Worm (Caenorhabditis elegans) whole organism, L3 larva: Measurements from ENCODE around the gene Y49F6B.13.
"Not testable (repeated sequence)": the region's sequence is repeated elsewhere in the genome, so short reads cannot be mapped to it uniquely, and the experiment has no call there.

Experiments
- R02D3.7 ChIP-seq: fragments of 150-350 bp; optimal IDR thresholded peaks from 2 replicates; lab custom pipeline; 2014; ENCODE audit warnings: missing biosample characterization, missing genetic modification characterization
- ZK546.5 ChIP-seq: sonication (generic microtip); optimal IDR thresholded peaks from 2 replicates; lab custom pipeline; 2017; ENCODE audit warnings: missing biosample characterization, missing genetic modification characterization
- aly-2 ChIP-seq: fragments of 150-350 bp; optimal IDR thresholded peaks from 2 replicates; lab custom pipeline; 2014; ENCODE audit warnings: missing biosample characterization, missing genetic modification characterization
- ama-1 ChIP-seq: fragments of 150-350 bp; optimal IDR thresholded peaks from 2 replicates; lab custom pipeline; 2018
- ceh-82 ChIP-seq: fragments of 150-350 bp; optimal IDR thresholded peaks from 2 replicates; lab custom pipeline; 2014; ENCODE audit warnings: missing biosample characterization, missing genetic modification characterization
- ceh-9 ChIP-seq: sonication (generic microtip); optimal IDR thresholded peaks from 2 replicates; lab custom pipeline; 2018; ENCODE audit warnings: missing biosample characterization, missing genetic modification characterization
- daf-12 ChIP-seq: fragments of 150-350 bp; optimal IDR thresholded peaks from 2 replicates; lab custom pipeline; 2014; ENCODE audit warnings: missing biosample characterization, missing genetic modification reagents, missing genetic modification characterization
- egl-27 ChIP-seq: sonication (generic microtip); optimal IDR thresholded peaks from 4 replicates; lab custom pipeline; 2017; ENCODE audit warnings: missing biosample characterization, missing genetic modification reagents, missing genetic modification characterization
- elt-1 ChIP-seq: fragments of 150-350 bp; optimal IDR thresholded peaks from 2 replicates; lab custom pipeline; 2014; ENCODE audit warnings: missing biosample characterization, missing genetic modification characterization
- elt-2 ChIP-seq: sonication (generic microtip); optimal IDR thresholded peaks from 2 replicates; lab custom pipeline; 2016; ENCODE audit warnings: missing genetic modification reagents, mild to moderate bottlenecking, missing genetic modification characterization, missing compliant biosample characterization
- eor-1 ChIP-seq, 2 experiments: fragments of 150-350 bp; optimal IDR thresholded peaks; 2 replicates each; lab custom pipeline; 2014 to 2018; ENCODE audit warnings: missing biosample characterization in 2 of 2, missing genetic modification characterization in 2 of 2
- fkh-10 ChIP-seq: sonication (generic microtip); optimal IDR thresholded peaks from 2 replicates; lab custom pipeline; 2017; ENCODE audit warnings: missing biosample characterization, missing genetic modification reagents, missing genetic modification characterization
- fkh-2 ChIP-seq: fragments of 150-350 bp; optimal IDR thresholded peaks from 2 replicates; lab custom pipeline; 2014; ENCODE audit warnings: missing biosample characterization, missing genetic modification reagents, missing genetic modification characterization
- jun-1 ChIP-seq: fragments of 150-350 bp; optimal IDR thresholded peaks from 2 replicates; lab custom pipeline; 2014; ENCODE audit warnings: missing biosample characterization, missing genetic modification reagents, missing genetic modification characterization
- lin-15B ChIP-seq: fragments of 150-350 bp; optimal IDR thresholded peaks from 2 replicates; lab custom pipeline; 2014; ENCODE audit warnings: missing biosample characterization, missing genetic modification characterization
- lin-39 ChIP-seq: fragments of 150-350 bp; optimal IDR thresholded peaks from 2 replicates; lab custom pipeline; 2018; ENCODE audit warnings: missing biosample characterization, missing genetic modification reagents, missing genetic modification characterization
- lsy-12 ChIP-seq: sonication (generic microtip); optimal IDR thresholded peaks from 2 replicates; lab custom pipeline; 2016; ENCODE audit warnings: mild to moderate bottlenecking, missing genetic modification characterization, missing compliant biosample characterization
- mdl-1 ChIP-seq: fragments of 150-350 bp; optimal IDR thresholded peaks from 2 replicates; lab custom pipeline; 2014; ENCODE audit warnings: missing biosample characterization, missing genetic modification characterization
- mml-1 ChIP-seq: fragments of 150-350 bp; sonication (generic microtip); optimal IDR thresholded peaks from 3 replicates; lab custom pipeline; 2014; ENCODE audit warnings: missing biosample characterization, missing genetic modification characterization
- nfya-1 ChIP-seq: sonication (generic microtip); optimal IDR thresholded peaks from 2 replicates; lab custom pipeline; 2017; ENCODE audit warnings: missing genetic modification characterization, mild to moderate bottlenecking, missing compliant biosample characterization, antibody characterized with exemption, moderate library complexity; ENCODE audit not compliant: insufficient read depth
- nhr-12 ChIP-seq: fragments of 150-350 bp; optimal IDR thresholded peaks from 2 replicates; lab custom pipeline; 2014; ENCODE audit warnings: missing biosample characterization, missing genetic modification characterization
- nhr-23 ChIP-seq: fragments of 150-350 bp; optimal IDR thresholded peaks from 2 replicates; lab custom pipeline; 2014; ENCODE audit warnings: missing biosample characterization, missing genetic modification reagents, missing genetic modification characterization
- nhr-237 ChIP-seq: fragments of 150-350 bp; optimal IDR thresholded peaks from 2 replicates; lab custom pipeline; 2014; ENCODE audit warnings: missing biosample characterization, missing genetic modification characterization
- nhr-25 ChIP-seq: sonication (generic microtip); optimal IDR thresholded peaks from 2 replicates; lab custom pipeline; 2017; ENCODE audit warnings: missing biosample characterization, missing genetic modification characterization
- nhr-28 ChIP-seq: fragments of 150-350 bp; optimal IDR thresholded peaks from 2 replicates; lab custom pipeline; 2014; ENCODE audit warnings: missing biosample characterization, missing genetic modification characterization
- nhr-67 ChIP-seq: fragments of 150-350 bp; optimal IDR thresholded peaks from 2 replicates; lab custom pipeline; 2014; ENCODE audit warnings: missing biosample characterization, missing genetic modification characterization
- nhr-76 ChIP-seq: fragments of 150-350 bp; sonication (generic microtip); optimal IDR thresholded peaks from 5 replicates; lab custom pipeline; 2014; ENCODE audit warnings: missing biosample characterization, missing genetic modification characterization
- nhr-77 ChIP-seq: fragments of 150-350 bp; optimal IDR thresholded peaks from 2 replicates; lab custom pipeline; 2014; ENCODE audit warnings: missing biosample characterization, missing genetic modification characterization
- pha-4 ChIP-seq: fragments of 150-350 bp; optimal IDR thresholded peaks from 2 replicates; lab custom pipeline; 2014; ENCODE audit warnings: missing biosample characterization, missing genetic modification reagents, missing genetic modification characterization
- pqm-1 ChIP-seq: fragments of 150-350 bp; optimal IDR thresholded peaks from 2 replicates; lab custom pipeline; 2017; ENCODE audit warnings: missing biosample characterization, missing genetic modification characterization, inconsistent platforms
- sea-2 ChIP-seq: fragments of 150-350 bp; sonication (generic microtip); optimal IDR thresholded peaks from 4 replicates; lab custom pipeline; 2014; ENCODE audit warnings: missing biosample characterization, missing genetic modification reagents, missing genetic modification characterization
- skn-1 ChIP-seq: fragments of 150-350 bp; optimal IDR thresholded peaks from 2 replicates; lab custom pipeline; 2014; ENCODE audit warnings: missing biosample characterization, missing genetic modification characterization
- snpc-4 ChIP-seq: fragments of 150-350 bp; optimal IDR thresholded peaks from 2 replicates; lab custom pipeline; 2014; ENCODE audit warnings: missing biosample characterization, missing genetic modification characterization
- tbx-2 ChIP-seq: sonication (generic microtip); optimal IDR thresholded peaks from 2 replicates; lab custom pipeline; 2016; ENCODE audit warnings: mild to moderate bottlenecking, missing genetic modification characterization, missing compliant biosample characterization
- unc-39 ChIP-seq: sonication (generic microtip); optimal IDR thresholded peaks from 4 replicates; lab custom pipeline; 2017; ENCODE audit warnings: missing biosample characterization, missing genetic modification characterization
- unc-62 ChIP-seq: fragments of 150-350 bp; sonication (generic microtip); optimal IDR thresholded peaks from 4 replicates; lab custom pipeline; 2014; ENCODE audit warnings: missing biosample characterization, missing genetic modification reagents, missing genetic modification characterization

The Y49F6B.13 gene

ce11 chrII:3464580-3464979 is 6.9 kb downstream of the Y49F6B.13 start, which contains the start of gene C16C8.10:
Gene C16C8.10 (minus strand): TSS chrII:3464680.
- TF ChIP-seq fkh-10; jun-1 (tag; lab: Kevin White, UChicago); aly-2 (tag; lab: Kevin White, UChicago): not testable (repeated sequence)

- TF ChIP-seq ZK546.5 (no peak), nhr-77 (tag; lab: Kevin White, UChicago) (no peak), egl-27 (no peak), ama-1 (lab: Kevin White, UChicago) (no peak), skn-1 (tag; lab: Kevin White, UChicago) (no peak), ceh-9 (tag; lab: Kevin White, UChicago) (no peak), nfya-1 (no peak), jun-1 (tag; lab: Kevin White, UChicago) (no peak), nhr-25 (tag; lab: Kevin White, UChicago) (no peak), mdl-1 (tag; lab: Kevin White, UChicago) (no peak), eor-1 (tag; optimal IDR thresholded peaks at IDR 0.05; lab: Kevin White, UChicago) (no peak), snpc-4 (tag; lab: Kevin White, UChicago) (no peak), lsy-12 (tag; lab: Kevin White, UChicago) (no peak), mml-1 (tag; lab: Kevin White, UChicago) (no peak), fkh-2 (tag; lab: Kevin White, UChicago) (no peak), daf-12 (tag; lab: Kevin White, UChicago) (no peak), elt-2 (no peak)
Measured at ce11 chrII:3463097-3463496, 8.4 kb downstream of the Y49F6B.13 start, which contains the start of gene C16C8.9. Gene C16C8.9 (minus strand): TSS chrII:3463197.

ce11 chrII:3461586-3461985 is 9.9 kb downstream of the Y49F6B.13 start, which contains the start of gene C16C8.8:
Gene C16C8.8 (minus strand): TSS chrII:3461686.
- no peak for TF ChIP-seq unc-39
- no peak for TF ChIP-seq lsy-12 (tag; lab: Kevin White, UChicago)
- no peak for TF ChIP-seq ceh-82 (tag; lab: Kevin White, UChicago)
- TF ChIP-seq nhr-12 (tag; lab: Kevin White, UChicago), result no peak
- TF ChIP-seq sea-2 (GFP tag; lab: Kevin White, UChicago), result no peak
- TF ChIP-seq tbx-2 (tag; lab: Kevin White, UChicago), result no peak

- no peak for TF ChIP-seq nhr-12 (tag; lab: Kevin White, UChicago)
- no peak for TF ChIP-seq nhr-67 (tag; lab: Kevin White, UChicago)
- no peak for TF ChIP-seq pha-4 (tag; lab: Kevin White, UChicago)
- no peak for TF ChIP-seq R02D3.7
- TF ChIP-seq elt-1 (tag; lab: Kevin White, UChicago), result no peak
- no peak for TF ChIP-seq fkh-10
- no peak for TF ChIP-seq unc-62 (GFP tag; lab: Kevin White, UChicago)
- no peak for TF ChIP-seq nhr-76 (tag; lab: Kevin White, UChicago)
- no peak for TF ChIP-seq snpc-4 (tag; lab: Kevin White, UChicago)
Measured at ce11 chrII:3460048-3460447, 11.5 kb downstream of the Y49F6B.13 start, which contains the start of gene C16C8.7. Gene C16C8.7 (minus strand): TSS chrII:3460148.

ce11 chrII:3459199-3459598 is 12.3 kb downstream of the Y49F6B.13 start:
- TF ChIP-seq nhr-23 (tag; lab: Kevin White, UChicago) (no peak), nhr-28 (tag; lab: Kevin White, UChicago) (no peak), tbx-2 (tag; lab: Kevin White, UChicago) (no peak), fkh-10 (no peak)

ce11 chrII:3458209-3458608 is 13.3 kb downstream of the Y49F6B.13 start, which contains the start of the genes C16C8.26 and C16C8.19:
Gene C16C8.26 (minus strand): TSS chrII:3458309.
Gene C16C8.19 (plus strand): TSS chrII:3458487.
- TF ChIP-seq fkh-10 (no peak), elt-2 (no peak), daf-12 (tag; lab: Kevin White, UChicago) (no peak), pha-4 (tag; lab: Kevin White, UChicago) (no peak), aly-2 (tag; lab: Kevin White, UChicago) (no peak), lin-39 (no peak), egl-27 (no peak), ceh-9 (tag; lab: Kevin White, UChicago) (no peak), nhr-67 (tag; lab: Kevin White, UChicago) (no peak), pqm-1 (tag; lab: Kevin White, UChicago) (no peak), nhr-23 (tag; lab: Kevin White, UChicago) (no peak), lin-15B (tag; lab: Kevin White, UChicago) (no peak), R02D3.7 (no peak), fkh-2 (tag; lab: Kevin White, UChicago) (no peak), nhr-237 (tag; lab: Kevin White, UChicago) (no peak), snpc-4 (tag; lab: Kevin White, UChicago) (no peak), ZK546.5 (no peak), elt-1 (tag; lab: Kevin White, UChicago) (no peak)
